Worm (Caenorhabditis elegans): ENCODE measurements around the gene dyf-2.

ce11 chrIII:13645885-13646488 is 40.3 kb downstream of the dyf-2 start:
- TF ChIP-seq M03D4.4 (tag; optimal IDR thresholded peaks at IDR 0.05) (no peak), nhr-28 (tag; optimal IDR thresholded peaks at IDR 0.05) (no peak), unc-39 (tag; optimal IDR thresholded peaks at IDR 0.05) (no peak), cnd-1 (tag; optimal IDR thresholded peaks at IDR 0.05) (no peak), nhr-237 (tag; optimal IDR thresholded peaks at IDR 0.05) (no peak), ham-2 (GFP tag; optimal IDR thresholded peaks at IDR 0.05) (no peak), ztf-11 (tag; optimal IDR thresholded peaks at IDR 0.05) (no peak)

All from whole organism, mixed stage, embryonic.